Fruit fly (Drosophila melanogaster) whole organism, wandering third instar larva: Measurements from ENCODE around the gene CG13930.

ENCODE experiments used
- Abd-B ChIP-seq: fragments of >200 bp; optimal IDR thresholded peaks from 2 replicates; lab custom pipeline; 2017; ENCODE audit warnings: missing biosample characterization, missing genetic modification characterization
- CG32264 ChIP-seq: fragments of 200-800 bp; sonication (Bioruptor generic); optimal IDR thresholded peaks from 2 replicates; lab custom pipeline; 2016; ENCODE audit warnings: missing biosample characterization, missing genetic modification characterization
- CG9705 ChIP-seq: fragments of 200-800 bp; sonication (Bioruptor generic); optimal IDR thresholded peaks from 2 replicates; lab custom pipeline; 2018; ENCODE audit warnings: missing biosample characterization, mild to moderate bottlenecking, missing genetic modification characterization
- CrebA ChIP-seq: fragments of 200-800 bp; sonication (Bioruptor generic); optimal IDR thresholded peaks from 2 replicates; lab custom pipeline; 2016; ENCODE audit warnings: missing biosample characterization, mild to moderate bottlenecking, missing genetic modification characterization, borderline replicate concordance
- Dfd ChIP-seq: fragments of >200 bp; optimal IDR thresholded peaks from 2 replicates; lab custom pipeline; 2017; ENCODE audit warnings: missing biosample characterization, missing genetic modification characterization
- Dif ChIP-seq: fragments of 200-275, 200-300 bp; sonication (Bioruptor generic); optimal IDR thresholded peaks from 2 replicates; lab custom pipeline; 2018; ENCODE audit warnings: missing biosample characterization, missing genetic modification characterization; ENCODE audit not compliant: partially characterized antibody
- GATAd ChIP-seq: sonication (Bioruptor generic); optimal IDR thresholded peaks from 2 replicates; lab custom pipeline; 2016; ENCODE audit warnings: missing biosample characterization, missing genetic modification characterization
- HLH106 ChIP-seq: fragments of 200-800 bp; optimal IDR thresholded peaks from 3 replicates; lab custom pipeline; 2019; ENCODE audit warnings: missing biosample characterization, mild to moderate bottlenecking, missing genetic modification characterization, moderate library complexity
- Hnf4 ChIP-seq: fragments of 200-800 bp; sonication (Bioruptor generic); optimal IDR thresholded peaks from 2 replicates; lab custom pipeline; 2016; ENCODE audit warnings: missing biosample characterization, mild to moderate bottlenecking, missing genetic modification characterization
- Hr78 ChIP-seq: fragments of >200 bp; optimal IDR thresholded peaks from 2 replicates; lab custom pipeline; 2017; ENCODE audit warnings: missing biosample characterization, missing genetic modification characterization
- Hr83 ChIP-seq: fragments of 200-300 bp; sonication (Bioruptor generic); optimal IDR thresholded peaks from 2 replicates; lab custom pipeline; 2016; ENCODE audit warnings: missing biosample characterization, mild to moderate bottlenecking, missing genetic modification characterization, moderate library complexity; ENCODE audit not compliant: poor library complexity, severe bottlenecking
- Jra ChIP-seq: sonication (Bioruptor generic); optimal IDR thresholded peaks from 2 replicates; lab custom pipeline; 2016; ENCODE audit warnings: missing biosample characterization, missing genetic modification characterization
- Mio ChIP-seq: sonication (Bioruptor generic); optimal IDR thresholded peaks from 2 replicates; lab custom pipeline; 2016; ENCODE audit warnings: missing biosample characterization, missing genetic modification characterization
- Myc ChIP-seq: fragments of >200 bp; optimal IDR thresholded peaks from 2 replicates; lab custom pipeline; 2017
- N ChIP-seq: fragments of >200 bp; optimal IDR thresholded peaks from 2 replicates; lab custom pipeline; 2018; ENCODE audit warnings: missing biosample characterization, missing external identifiers, missing genetic modification characterization
- OdsH ChIP-seq: fragments of 200-800 bp; sonication (Bioruptor generic); optimal IDR thresholded peaks from 2 replicates; lab custom pipeline; 2016; ENCODE audit warnings: missing biosample characterization, mild to moderate bottlenecking, missing genetic modification characterization
- Rel ChIP-seq, 2 experiments: fragments of 200-800 bp; sonication (Bioruptor generic) in 1 of 2; optimal IDR thresholded peaks; 2 replicates in 1 of 2; 3 replicates in 1 of 2; lab custom pipeline; 2016 to 2019; ENCODE audit warnings: mild to moderate bottlenecking in 2 of 2, missing biosample characterization in 2 of 2, missing genetic modification characterization in 2 of 2, moderate library complexity in 1 of 2
- Sp1 ChIP-seq: fragments of 200-800 bp; sonication (Bioruptor generic); optimal IDR thresholded peaks from 3 replicates; lab custom pipeline; 2019; ENCODE audit warnings: missing biosample characterization, mild to moderate bottlenecking, missing genetic modification characterization, moderate library complexity
- Vsx2 ChIP-seq: fragments of 200-300, 225-300 bp; sonication (Bioruptor generic); optimal IDR thresholded peaks from 2 replicates; lab custom pipeline; 2018; ENCODE audit warnings: missing biosample characterization, missing genetic modification characterization; ENCODE audit not compliant: partially characterized antibody
- br ChIP-seq: fragments of 200-800 bp; sonication (Bioruptor generic); optimal IDR thresholded peaks from 2 replicates; lab custom pipeline; 2016; ENCODE audit warnings: missing biosample characterization, missing genetic modification characterization
- brk ChIP-seq: fragments of 200-800 bp; sonication (Bioruptor generic); optimal IDR thresholded peaks from 2 replicates; lab custom pipeline; 2016; ENCODE audit warnings: missing biosample characterization, mild to moderate bottlenecking, missing genetic modification characterization
- dl ChIP-seq, 2 experiments: fragments of 175-275, 200-275 bp in 1 of 2; fragments of 200-275 bp in 1 of 2; sonication (Bioruptor generic); optimal IDR thresholded peaks; lab custom pipeline; 2018; ENCODE audit warnings: mild to moderate bottlenecking in 2 of 2, missing biosample characterization in 2 of 2, missing genetic modification characterization in 2 of 2, moderate library complexity in 2 of 2; ENCODE audit not compliant: partially characterized antibody in 2 of 2, insufficient read depth in 1 of 2
- dmrt93B ChIP-seq: fragments of 200-800 bp; sonication (Bioruptor generic); optimal IDR thresholded peaks from 2 replicates; lab custom pipeline; 2018; ENCODE audit warnings: missing biosample characterization, mild to moderate bottlenecking, missing genetic modification characterization
- dsf ChIP-seq: sonication (Bioruptor generic); optimal IDR thresholded peaks from 2 replicates; lab custom pipeline; 2016; ENCODE audit warnings: missing biosample characterization, missing genetic modification characterization, borderline replicate concordance
- ey ChIP-seq: fragments of 200-800 bp; sonication (Bioruptor generic); optimal IDR thresholded peaks from 2 replicates; lab custom pipeline; 2016; ENCODE audit warnings: missing biosample characterization, missing genetic modification characterization
- foxo ChIP-seq, 2 experiments: fragments of 200-800 bp; sonication (Bioruptor generic); optimal IDR thresholded peaks; 2 replicates in 1 of 2; 3 replicates in 1 of 2; lab custom pipeline; 2016 to 2017; ENCODE audit warnings: missing biosample characterization in 2 of 2, missing genetic modification characterization in 2 of 2
- fru ChIP-seq: fragments of 200-800 bp; sonication (Bioruptor generic); optimal IDR thresholded peaks from 3 replicates; lab custom pipeline; 2016; ENCODE audit warnings: missing biosample characterization, mild to moderate bottlenecking, missing genetic modification characterization
- h ChIP-seq: fragments of 200-800 bp; sonication (Bioruptor generic); optimal IDR thresholded peaks from 3 replicates; lab custom pipeline; 2016; ENCODE audit warnings: missing biosample characterization, mild to moderate bottlenecking, missing genetic modification characterization
- jim ChIP-seq: fragments of 175-275, 200-325 bp; sonication (Bioruptor generic); optimal IDR thresholded peaks from 2 replicates; lab custom pipeline; 2016; ENCODE audit warnings: missing biosample characterization, mild to moderate bottlenecking, missing genetic modification characterization
- lola ChIP-seq: fragments of >200 bp; optimal IDR thresholded peaks from 2 replicates; lab custom pipeline; 2017; ENCODE audit warnings: missing biosample characterization, missing genetic modification characterization
- pan ChIP-seq: fragments of >200 bp; optimal IDR thresholded peaks from 2 replicates; lab custom pipeline; 2017
- psq ChIP-seq: fragments of 200-800 bp; sonication (Bioruptor generic); optimal IDR thresholded peaks from 3 replicates; lab custom pipeline; 2017; ENCODE audit warnings: missing biosample characterization, mild to moderate bottlenecking, missing genetic modification characterization, moderate library complexity
- rgr ChIP-seq: fragments of 200-800 bp; sonication (Bioruptor generic); optimal IDR thresholded peaks from 3 replicates; lab custom pipeline; 2016; ENCODE audit warnings: missing biosample characterization, mild to moderate bottlenecking, missing genetic modification characterization
- sage ChIP-seq: fragments of 200-800 bp; sonication (Bioruptor generic); optimal IDR thresholded peaks from 2 replicates; lab custom pipeline; 2016; ENCODE audit warnings: missing biosample characterization, mild to moderate bottlenecking, missing genetic modification characterization
- sv ChIP-seq: fragments of 200-800 bp; sonication (Bioruptor generic); optimal IDR thresholded peaks from 3 replicates; lab custom pipeline; 2016; ENCODE audit warnings: missing biosample characterization, missing genetic modification characterization
- tai ChIP-seq: sonication (Bioruptor generic); optimal IDR thresholded peaks from 2 replicates; lab custom pipeline; 2016; ENCODE audit warnings: missing biosample characterization, missing genetic modification characterization
- usp ChIP-seq: fragments of >200 bp; optimal IDR thresholded peaks from 2 replicates; lab custom pipeline; 2017; ENCODE audit warnings: missing biosample characterization, missing genetic modification characterization
- woc ChIP-seq: sonication (Bioruptor generic); optimal IDR thresholded peaks from 2 replicates; lab custom pipeline; 2016; ENCODE audit warnings: missing biosample characterization, mild to moderate bottlenecking, missing genetic modification characterization

CG13930 gene

DNA sequence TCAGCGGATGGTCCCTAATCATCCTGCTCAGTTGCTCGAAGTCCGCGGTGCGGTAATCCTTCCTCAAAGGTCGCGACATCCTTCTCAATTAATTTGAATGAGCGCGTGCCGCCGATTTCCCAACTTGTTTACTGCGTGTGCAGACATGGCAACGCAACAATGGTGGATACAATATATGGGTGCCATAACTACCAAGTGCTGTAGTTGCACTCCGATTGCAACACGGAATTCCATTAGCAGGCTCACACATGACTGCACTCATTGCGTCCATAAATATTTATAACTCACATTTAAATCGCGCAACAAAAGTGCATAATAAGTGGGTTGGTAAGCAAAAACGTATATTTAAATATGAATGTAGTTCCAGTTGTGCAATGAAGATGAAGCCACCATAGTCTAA, at the start of gene CG13930:
CG13930 (minus strand) TSS at position 101 of the 400 bp plus-strand sequence.
- TF ChIP-seq lola (GFP tag; lab: Kevin White, UChicago), result no peak
- TF ChIP-seq Dif, result no peak

DNA sequence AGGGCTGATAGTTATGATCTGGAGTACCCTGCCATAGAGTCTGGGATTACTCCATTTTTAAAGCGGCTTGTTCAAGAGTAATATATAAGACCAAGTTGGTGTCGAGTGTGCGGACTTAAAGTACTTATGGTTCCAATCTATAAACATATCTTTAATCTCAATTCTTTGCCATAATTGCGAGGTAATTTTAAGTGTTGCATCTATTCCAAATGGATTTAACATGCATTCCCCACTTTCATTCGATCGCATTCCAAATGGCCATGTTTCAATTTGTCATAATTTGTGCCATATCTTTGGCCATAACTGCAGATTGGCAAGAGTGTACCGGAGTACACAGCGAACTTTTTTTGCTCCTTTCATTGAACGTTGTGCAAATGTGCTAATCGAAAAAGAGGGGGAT, 38.7 kb upstream of the CG13930 start:
- no peak for TF ChIP-seq br (GFP tag; lab: Kevin White, UChicago)
- no peak for TF ChIP-seq Rel (GFP tag; optimal IDR thresholded peaks at IDR 0.05; lab: Kevin White, UChicago)
- no peak for TF ChIP-seq Rel (tag; optimal IDR thresholded peaks at IDR 0.05; lab: Kevin White, UChicago)
- no peak for TF ChIP-seq sv (GFP tag; lab: Kevin White, UChicago)

DNA sequence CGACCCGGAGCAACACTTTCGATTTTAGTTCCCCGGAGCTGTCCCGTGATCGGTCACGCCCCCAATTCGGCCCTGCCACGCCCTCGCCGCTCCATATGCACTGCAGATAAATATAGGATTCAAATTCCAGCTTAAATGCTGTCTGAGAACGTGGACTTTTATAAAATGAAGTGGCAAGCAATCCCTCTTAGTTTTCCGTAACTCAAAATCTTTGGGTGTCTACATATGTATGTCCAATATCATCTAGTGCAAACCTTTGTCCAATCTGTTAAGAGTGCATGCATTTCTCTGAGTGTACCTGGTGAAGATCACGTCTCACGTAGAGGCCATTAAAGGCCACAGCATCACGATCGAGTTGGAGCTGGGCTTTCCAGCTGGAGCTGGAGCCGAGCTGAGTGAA, 38.0 kb upstream of the CG13930 start:
- peak; percentile 24 for TF ChIP-seq rgr (GFP tag; lab: Kevin White, UChicago)
- no peak for TF ChIP-seq GATAd (GFP tag; lab: Kevin White, UChicago)
- TF ChIP-seq fru (GFP tag; lab: Kevin White, UChicago), result peak; percentile 50
- no peak for TF ChIP-seq psq
- no peak for TF ChIP-seq dl (GFP tag; optimal IDR thresholded peaks at IDR 0.05; lab: Kevin White, UChicago; ENCODE audit: insufficient read depth in 1 of 2, partially characterized antibody in 2 of 2)
- no peak for TF ChIP-seq Dif
- no peak for TF ChIP-seq sage
- no peak for TF ChIP-seq CrebA (GFP tag; lab: Kevin White, UChicago)
- TF ChIP-seq lola (GFP tag; lab: Kevin White, UChicago), result no peak
- no peak for TF ChIP-seq Vsx2 (GFP tag; lab: Kevin White, UChicago)
- TF ChIP-seq Myc (lab: Kevin White, UChicago), result no peak
- TF ChIP-seq N (GFP tag; lab: Kevin White, UChicago), result no peak
- TF ChIP-seq tai (GFP tag; lab: Kevin White, UChicago), result no peak
- no peak for TF ChIP-seq Abd-B (GFP tag; lab: Kevin White, UChicago)
- no peak for TF ChIP-seq dsf (GFP tag; lab: Kevin White, UChicago)
- peak in 1 of 2 experiments; percentile 25 for TF ChIP-seq foxo (GFP tag; optimal IDR thresholded peaks at IDR 0.05; lab: Kevin White, UChicago)
- peak; percentile 22 for TF ChIP-seq br (GFP tag; lab: Kevin White, UChicago)
- peak; percentile 2 for TF ChIP-seq Sp1 (GFP tag; lab: Kevin White, UChicago)
- TF ChIP-seq Hnf4 (GFP tag; lab: Kevin White, UChicago), result no peak
- TF ChIP-seq Hr78 (GFP tag; lab: Kevin White, UChicago), result no peak
- no peak for TF ChIP-seq dmrt93B (GFP tag; lab: Kevin White, UChicago)
- TF ChIP-seq CG9705 (GFP tag; lab: Kevin White, UChicago), result no peak
- TF ChIP-seq Jra (GFP tag; lab: Kevin White, UChicago), result no peak
- peak; percentile 52 for TF ChIP-seq h
- TF ChIP-seq brk (GFP tag; lab: Kevin White, UChicago), result no peak
- TF ChIP-seq Mio, result no peak
- no peak for TF ChIP-seq Dfd (GFP tag; lab: Kevin White, UChicago)
- no peak for TF ChIP-seq usp (GFP tag; lab: Kevin White, UChicago)
- TF ChIP-seq Rel (GFP tag; optimal IDR thresholded peaks at IDR 0.05; lab: Kevin White, UChicago), result no peak
- TF ChIP-seq Rel (tag; optimal IDR thresholded peaks at IDR 0.05; lab: Kevin White, UChicago), result no peak
- TF ChIP-seq jim, result no peak
- TF ChIP-seq woc, result peak; percentile 13
- TF ChIP-seq OdsH (GFP tag; lab: Kevin White, UChicago), result peak; percentile 10
- no peak for TF ChIP-seq sv (GFP tag; lab: Kevin White, UChicago)
- peak; percentile 45 for TF ChIP-seq ey
- TF ChIP-seq Hr83, result no peak
- peak; percentile 29 for TF ChIP-seq HLH106
- TF ChIP-seq CG32264, result no peak
- no peak for TF ChIP-seq pan
- TF ChIP-seq, all 38 proteins: peak for 10
